Worm (Caenorhabditis elegans) whole organism, L2 larva: ENCODE measurements around the gene hizr-1.

ENCODE experiments used
- C34F6.9 ChIP-seq: fragments of 150-350 bp; optimal IDR thresholded peaks from 2 replicates; lab custom pipeline; 2014; ENCODE audit warnings: missing biosample characterization, missing genetic modification characterization
- F13H6.1 ChIP-seq: sonication (generic microtip); optimal IDR thresholded peaks from 2 replicates; lab custom pipeline; 2016; ENCODE audit warnings: missing genetic modification characterization, missing compliant biosample characterization
- Y55F3AM.14 ChIP-seq: fragments of 200-800 bp; sonication (Bioruptor generic); optimal IDR thresholded peaks from 2 replicates; lab custom pipeline; 2018; ENCODE audit warnings: mild to moderate bottlenecking, missing genetic modification characterization, missing compliant biosample characterization
- ZK546.5 ChIP-seq: sonication (generic microtip); optimal IDR thresholded peaks from 2 replicates; lab custom pipeline; 2017; ENCODE audit warnings: missing biosample characterization, missing genetic modification characterization
- alr-1 ChIP-seq: fragments of 150-350 bp; optimal IDR thresholded peaks from 2 replicates; lab custom pipeline; 2014; ENCODE audit warnings: missing biosample characterization, missing genetic modification characterization
- aly-2 ChIP-seq: fragments of 150-350 bp; optimal IDR thresholded peaks from 2 replicates; lab custom pipeline; 2014; ENCODE audit warnings: missing biosample characterization, missing genetic modification characterization
- ama-1 ChIP-seq: fragments of 150-350 bp; optimal IDR thresholded peaks from 2 replicates; lab custom pipeline; 2018; ENCODE audit warnings: inconsistent platforms
- ceh-16 ChIP-seq: fragments of 150-350 bp; optimal IDR thresholded peaks from 2 replicates; lab custom pipeline; 2014; ENCODE audit warnings: missing biosample characterization, missing genetic modification characterization
- ceh-82 ChIP-seq: fragments of 150-350 bp; optimal IDR thresholded peaks from 2 replicates; lab custom pipeline; 2014; ENCODE audit warnings: missing biosample characterization, missing genetic modification characterization
- crh-2 ChIP-seq: sonication (generic microtip); optimal IDR thresholded peaks from 2 replicates; lab custom pipeline; 2017; ENCODE audit warnings: missing biosample characterization, missing genetic modification characterization
- egl-27 ChIP-seq: sonication (generic microtip); optimal IDR thresholded peaks from 3 replicates; lab custom pipeline; 2017; ENCODE audit warnings: missing biosample characterization, missing genetic modification reagents, missing genetic modification characterization
- elt-3 ChIP-seq: sonication (generic microtip); optimal IDR thresholded peaks from 2 replicates; lab custom pipeline; 2017; ENCODE audit warnings: missing biosample characterization, missing genetic modification characterization
- fos-1 ChIP-seq: fragments of 150-350 bp; optimal IDR thresholded peaks from 2 replicates; lab custom pipeline; 2014; ENCODE audit warnings: missing biosample characterization, missing genetic modification characterization
- gmeb-1 ChIP-seq: fragments of 150-350 bp; optimal IDR thresholded peaks from 2 replicates; lab custom pipeline; 2014; ENCODE audit warnings: missing biosample characterization, missing genetic modification characterization
- lin-39 ChIP-seq: fragments of 150-350 bp; optimal IDR thresholded peaks from 2 replicates; lab custom pipeline; 2014; ENCODE audit warnings: missing biosample characterization, missing genetic modification reagents, missing genetic modification characterization
- lsy-2 ChIP-seq, 2 experiments: fragments of 150-350 bp in 1 of 2; sonication (generic microtip) in 1 of 2; optimal IDR thresholded peaks; 2 replicates each; lab custom pipeline; 2014 to 2017; ENCODE audit warnings: missing biosample characterization in 2 of 2, missing genetic modification characterization in 2 of 2
- mdl-1 ChIP-seq, 2 experiments: fragments of 150-350 bp in 1 of 2; sonication (generic microtip) in 1 of 2; optimal IDR thresholded peaks; 2 replicates each; lab custom pipeline; 2017; ENCODE audit warnings: missing biosample characterization in 2 of 2, missing genetic modification characterization in 2 of 2
- nhr-10 ChIP-seq: sonication (generic microtip); optimal IDR thresholded peaks from 2 replicates; lab custom pipeline; 2017; ENCODE audit warnings: missing biosample characterization, missing genetic modification characterization
- nhr-11 ChIP-seq: fragments of 150-350 bp; optimal IDR thresholded peaks from 2 replicates; lab custom pipeline; 2014; ENCODE audit warnings: missing biosample characterization, missing genetic modification characterization
- nhr-23 ChIP-seq: fragments of 150-350 bp; optimal IDR thresholded peaks from 2 replicates; lab custom pipeline; 2014; ENCODE audit warnings: missing biosample characterization, missing genetic modification reagents, missing genetic modification characterization
- nhr-25 ChIP-seq: fragments of 150-350 bp; sonication (generic microtip); optimal IDR thresholded peaks from 3 replicates; lab custom pipeline; 2014; ENCODE audit warnings: missing biosample characterization, missing genetic modification characterization
- peb-1 ChIP-seq: fragments of 150-350 bp; optimal IDR thresholded peaks from 2 replicates; lab custom pipeline; 2014; ENCODE audit warnings: missing biosample characterization, missing genetic modification characterization
- sem-4 ChIP-seq: fragments of 150-350 bp; optimal IDR thresholded peaks from 2 replicates; lab custom pipeline; 2014; ENCODE audit warnings: missing biosample characterization, missing genetic modification reagents, missing genetic modification characterization
- skn-1 ChIP-seq: sonication (generic microtip); optimal IDR thresholded peaks from 2 replicates; lab custom pipeline; 2017; ENCODE audit warnings: missing biosample characterization, missing genetic modification characterization
- sma-3 ChIP-seq: sonication (generic microtip); optimal IDR thresholded peaks from 2 replicates; lab custom pipeline; 2016; ENCODE audit warnings: missing genetic modification reagents, missing genetic modification characterization, missing compliant biosample characterization
- sma-9 ChIP-seq, 2 experiments: fragments of 150-350 bp in 1 of 2; sonication (generic microtip) in 1 of 2; optimal IDR thresholded peaks; 2 replicates each; lab custom pipeline; 2014 to 2016; ENCODE audit warnings: missing genetic modification characterization in 2 of 2, mild to moderate bottlenecking in 1 of 2, missing biosample characterization in 1 of 2, missing compliant biosample characterization in 1 of 2, missing genetic modification reagents in 1 of 2, moderate library complexity in 1 of 2
- snpc-4 ChIP-seq: fragments of 150-350 bp; optimal IDR thresholded peaks from 2 replicates; lab custom pipeline; 2014; ENCODE audit warnings: missing biosample characterization, missing genetic modification characterization
- unc-55 ChIP-seq: fragments of 150-350 bp; sonication (generic microtip); optimal IDR thresholded peaks from 3 replicates; lab custom pipeline; 2014; ENCODE audit warnings: missing biosample characterization, missing genetic modification reagents, missing genetic modification characterization
- unc-62 ChIP-seq: fragments of 150-350 bp; optimal IDR thresholded peaks from 2 replicates; lab custom pipeline; 2014; ENCODE audit warnings: missing biosample characterization, missing genetic modification reagents, missing genetic modification characterization
- zag-1 ChIP-seq: fragments of 150-350 bp; optimal IDR thresholded peaks from 2 replicates; lab custom pipeline; 2014; ENCODE audit warnings: missing biosample characterization, missing genetic modification characterization
- ztf-1 ChIP-seq: fragments of 200-800 bp; sonication (Bioruptor generic); conservative IDR thresholded peaks from 2 replicates; pipeline ENCODE4 v1.3.6; 2022; ENCODE audit warnings: missing genetic modification characterization, missing compliant biosample characterization
- ztf-11 ChIP-seq: sonication (generic microtip); optimal IDR thresholded peaks from 2 replicates; lab custom pipeline; 2017; ENCODE audit warnings: missing biosample characterization, missing genetic modification characterization
- ztf-4 ChIP-seq: fragments of 150-350 bp; optimal IDR thresholded peaks from 2 replicates; lab custom pipeline; 2014; ENCODE audit warnings: missing biosample characterization, missing genetic modification characterization

Gene hizr-1

DNA sequence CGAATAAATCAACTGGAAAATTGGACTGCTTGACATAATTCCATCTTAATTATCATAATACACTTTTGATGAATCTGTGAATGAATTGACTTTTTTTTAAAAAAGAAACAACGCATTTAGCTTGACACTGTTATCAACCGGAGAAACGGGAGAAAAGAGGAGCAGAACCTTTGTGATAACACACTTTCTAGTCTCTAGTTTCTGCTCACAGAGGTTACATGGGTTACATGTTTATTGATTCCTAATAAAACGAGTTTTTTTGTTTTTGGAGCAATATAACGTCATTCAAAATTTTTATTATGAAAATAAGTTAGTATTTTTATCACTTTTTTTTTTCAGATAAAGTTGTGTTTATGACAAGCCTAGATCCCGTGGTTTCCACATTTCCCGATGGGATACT is at the start of gene hizr-1:
Gene hizr-1, plus strand, starts transcription at position 340 of the 400 bp plus-strand sequence.
- TF ChIP-seq peb-1 (tag; lab: Kevin White, UChicago) (no peak), fos-1 (tag; lab: Kevin White, UChicago) (peak; percentile 43)

- no peak for TF ChIP-seq nhr-25 (tag; lab: Kevin White, UChicago)
- TF ChIP-seq unc-55 (GFP tag; lab: Kevin White, UChicago), result peak; percentile 31
Measured at ce11 chrX:11268970-11269369, 49.1 kb upstream of the hizr-1 start, which contains the start of gene C03A3.3. Gene C03A3.3 (minus strand): TSS chrX:11269070.

- TF ChIP-seq ceh-16 (tag; lab: Kevin White, UChicago) (no peak), unc-62 (no peak), sem-4 (tag; lab: Kevin White, UChicago) (no peak), mdl-1 (tag; optimal IDR thresholded peaks at IDR 0.05; lab: Kevin White, UChicago) (no peak), ZK546.5 (tag; lab: Kevin White, UChicago) (no peak), ztf-11 (tag; lab: Kevin White, UChicago) (no peak), ceh-82 (tag; lab: Kevin White, UChicago) (no peak), gmeb-1 (tag; lab: Kevin White, UChicago) (no peak), nhr-23 (tag; lab: Kevin White, UChicago) (no peak), sma-9 (GFP tag; optimal IDR thresholded peaks at IDR 0.05; lab: Kevin White, UChicago) (no peak), sma-9 (tag; optimal IDR thresholded peaks at IDR 0.05; lab: Kevin White, UChicago) (no peak), ama-1 (lab: Kevin White, UChicago) (no peak), lsy-2 (tag; optimal IDR thresholded peaks at IDR 0.05; lab: Kevin White, UChicago) (no peak), aly-2 (tag; lab: Kevin White, UChicago) (no peak), F13H6.1 (tag; lab: Kevin White, UChicago) (no peak)
Measured at ce11 chrX:11270882-11271281, 47.2 kb upstream of the hizr-1 start, which contains the start of gene ifa-1. Gene ifa-1 (plus strand): TSS chrX:11271182.

- TF ChIP-seq alr-1 (no peak), nhr-10 (tag; lab: Kevin White, UChicago) (no peak), sma-3 (no peak), lsy-2 (tag; optimal IDR thresholded peaks at IDR 0.05; lab: Kevin White, UChicago) (no peak), ceh-82 (tag; lab: Kevin White, UChicago) (no peak)
Measured at ce11 chrX:11279276-11279675, 38.8 kb upstream of the hizr-1 start, which contains the start of gene F38B2.2. Gene F38B2.2 (minus strand): TSS chrX:11279376.

ce11 chrX:11281148-11281547 is 36.9 kb upstream of the hizr-1 start, which contains the start of gene F38B2.6:
Gene F38B2.6 (minus strand): TSS chrX:11281248.
- TF ChIP-seq ztf-4 (tag; lab: Kevin White, UChicago) (no peak), Y55F3AM.14 (GFP tag; lab: Kevin White, UChicago) (no peak), snpc-4 (no peak)

ce11 chrX:11286246-11286645 is 31.8 kb upstream of the hizr-1 start, which contains the start of gene F38B2.3:
Gene F38B2.3 (minus strand): TSS chrX:11286346.
- TF ChIP-seq ZK546.5 (tag; lab: Kevin White, UChicago) (no peak), nhr-23 (tag; lab: Kevin White, UChicago) (no peak), lin-39 (tag; lab: Kevin White, UChicago) (no peak), skn-1 (tag; lab: Kevin White, UChicago) (no peak), elt-3 (no peak), nhr-10 (tag; lab: Kevin White, UChicago) (no peak), aly-2 (tag; lab: Kevin White, UChicago) (no peak), unc-62 (no peak), snpc-4 (no peak), egl-27 (tag; lab: Kevin White, UChicago) (no peak), nhr-11 (tag; lab: Kevin White, UChicago) (no peak), Y55F3AM.14 (GFP tag; lab: Kevin White, UChicago) (no peak), C34F6.9 (tag; lab: Kevin White, UChicago) (no peak), crh-2 (tag; lab: Kevin White, UChicago) (no peak), ztf-1 (GFP tag; lab: Robert Waterston, UW) (no peak), zag-1 (tag; lab: Kevin White, UChicago) (no peak), ama-1 (lab: Kevin White, UChicago) (no peak), gmeb-1 (tag; lab: Kevin White, UChicago) (no peak)
- TF ChIP-seq, all 48 proteins: peak for 0
